Fruit fly (Drosophila melanogaster) whole organism, embryonic: ENCODE measurements around the gene Hsp70Ab.
A peak's percentile ranks its signal among the peaks of the same experiment; 100 is the strongest.

Experiments used
- ATbp ChIP-seq: fragments of 200-800 bp; sonication (Bioruptor generic); optimal IDR thresholded peaks from 2 replicates; lab custom pipeline; 2017; ENCODE audit warnings: missing biosample characterization, mild to moderate bottlenecking, missing genetic modification characterization, missing genetic modification reagents
- Antp ChIP-seq: fragments of 200-800 bp; sonication (Bioruptor generic); optimal IDR thresholded peaks from 3 replicates; lab custom pipeline; 2016; ENCODE audit warnings: missing biosample characterization, missing genetic modification characterization
- CG11247 ChIP-seq: fragments of 200-800 bp; sonication (Bioruptor generic); IDR thresholded peaks from 2 replicates; pipeline ENCODE4 v1.3.6; 2022; ENCODE audit warnings: missing biosample characterization, missing genetic modification characterization
- CG11696 ChIP-seq: fragments of 200-800 bp; sonication (Bioruptor generic); IDR thresholded peaks from 2 replicates; pipeline ENCODE4 v1.3.6; 2022; ENCODE audit warnings: missing biosample characterization, missing genetic modification characterization
- CG1233 ChIP-seq: fragments of 200-800 bp; sonication (Bioruptor generic); optimal IDR thresholded peaks from 4 replicates; lab custom pipeline; 2018; ENCODE audit warnings: missing biosample characterization, mild to moderate bottlenecking, missing genetic modification characterization
- CG12942 ChIP-seq: fragments of 200-800 bp; sonication (Bioruptor generic); optimal IDR thresholded peaks from 3 replicates; lab custom pipeline; 2016; ENCODE audit warnings: missing biosample characterization, missing genetic modification characterization
- CG13624 ChIP-seq: fragments of 200-800 bp; sonication (Bioruptor generic); optimal IDR thresholded peaks from 2 replicates; lab custom pipeline; 2016; ENCODE audit warnings: missing biosample characterization, missing genetic modification characterization
- CG1602 ChIP-seq: fragments of 200-800 bp; sonication (Bioruptor generic); optimal IDR thresholded peaks from 3 replicates; lab custom pipeline; 2016; ENCODE audit warnings: missing biosample characterization, missing genetic modification characterization
- CG1647 ChIP-seq: fragments of 200-800 bp; sonication (Bioruptor generic); optimal IDR thresholded peaks from 3 replicates; lab custom pipeline; 2016; ENCODE audit warnings: missing biosample characterization, missing genetic modification characterization
- CG17186 ChIP-seq: fragments of 200-800 bp; sonication (Bioruptor generic); optimal IDR thresholded peaks from 3 replicates; lab custom pipeline; 2017; ENCODE audit warnings: missing biosample characterization, missing genetic modification reagents, missing genetic modification characterization
- CG17829 ChIP-seq: fragments of 200-800 bp; optimal IDR thresholded peaks from 2 replicates; lab custom pipeline; 2019; ENCODE audit warnings: missing biosample characterization, mild to moderate bottlenecking, missing genetic modification characterization, moderate library complexity
- CG18599 ChIP-seq: fragments of 200-800 bp; sonication (Bioruptor generic); optimal IDR thresholded peaks from 3 replicates; lab custom pipeline; 2017; ENCODE audit warnings: missing biosample characterization, missing genetic modification characterization, mild to moderate bottlenecking, moderate library complexity, missing genetic modification reagents
- CG31441 ChIP-seq: fragments of 200-800 bp; sonication (Bioruptor generic); IDR thresholded peaks from 2 replicates; pipeline ENCODE4 v1.3.6; 2022; ENCODE audit warnings: missing biosample characterization, missing genetic modification characterization
- CG32772 ChIP-seq: fragments of 200-800 bp; sonication (Bioruptor generic); IDR thresholded peaks from 2 replicates; pipeline ENCODE4 v1.3.6; 2022; ENCODE audit warnings: missing biosample characterization, missing genetic modification characterization
- CG3281 ChIP-seq: fragments of 200-800 bp; sonication (Bioruptor generic); optimal IDR thresholded peaks from 3 replicates; lab custom pipeline; 2017; ENCODE audit warnings: missing biosample characterization, mild to moderate bottlenecking, missing genetic modification characterization
- CG6175 ChIP-seq: fragments of 200-800 bp; sonication (Bioruptor generic); IDR thresholded peaks from 3 replicates; pipeline ENCODE4 v1.3.6; 2022; ENCODE audit warnings: missing biosample characterization, missing genetic modification characterization
- CG7839 ChIP-seq: fragments of 200-800 bp; sonication (Bioruptor generic); optimal IDR thresholded peaks from 3 replicates; lab custom pipeline; 2018; ENCODE audit warnings: missing biosample characterization, mild to moderate bottlenecking, missing genetic modification characterization, moderate library complexity
- CG9817 ChIP-seq: fragments of 200-800 bp; sonication (Bioruptor generic); optimal IDR thresholded peaks from 2 replicates; lab custom pipeline; 2018; ENCODE audit warnings: missing biosample characterization, mild to moderate bottlenecking, missing genetic modification characterization, moderate library complexity
- CkIIα-i1 ChIP-seq: fragments of 200-800 bp; sonication (Bioruptor generic); IDR thresholded peaks from 2 replicates; pipeline ENCODE4 v1.3.6; 2022; ENCODE audit warnings: missing biosample characterization, missing genetic modification characterization
- E2f2 ChIP-seq: fragments of 200-800 bp; sonication (Bioruptor generic); IDR thresholded peaks from 2 replicates; pipeline ENCODE4 v1.3.6; 2022; ENCODE audit warnings: missing biosample characterization, missing genetic modification characterization
- HLH54F ChIP-seq: fragments of 200-800 bp; sonication (Bioruptor generic); optimal IDR thresholded peaks from 3 replicates; lab custom pipeline; 2016; ENCODE audit warnings: missing biosample characterization, missing genetic modification characterization
- Hr78 ChIP-seq, 2 experiments: fragments of 200-800 bp in 1 of 2; fragments of >200 bp in 1 of 2; sonication (Bioruptor generic) in 1 of 2; optimal IDR thresholded peaks; 2 replicates each; lab custom pipeline; 2017 to 2019; ENCODE audit warnings: missing biosample characterization in 2 of 2, missing genetic modification characterization in 2 of 2, mild to moderate bottlenecking in 1 of 2, moderate library complexity in 1 of 2
- Meics ChIP-seq: fragments of 200-800 bp; sonication (Bioruptor generic); optimal IDR thresholded peaks from 2 replicates; lab custom pipeline; 2017; ENCODE audit warnings: missing biosample characterization, mild to moderate bottlenecking, missing genetic modification characterization
- Myb ChIP-seq: fragments of 200-800 bp; sonication (Bioruptor generic); optimal IDR thresholded peaks from 2 replicates; lab custom pipeline; 2016; ENCODE audit warnings: missing biosample characterization, missing genetic modification characterization
- NC2β ChIP-seq: fragments of 200-800 bp; sonication (Bioruptor generic); optimal IDR thresholded peaks from 2 replicates; lab custom pipeline; 2016; ENCODE audit warnings: missing biosample characterization, missing genetic modification characterization
- Oli ChIP-seq: fragments of 200-800 bp; sonication (Bioruptor generic); optimal IDR thresholded peaks from 2 replicates; lab custom pipeline; 2018; ENCODE audit warnings: missing biosample characterization, mild to moderate bottlenecking, missing genetic modification characterization, moderate library complexity
- crol ChIP-seq: fragments of 200-800 bp; sonication (Bioruptor generic); IDR thresholded peaks from 2 replicates; pipeline ENCODE4 v1.3.6; 2022; ENCODE audit warnings: missing biosample characterization, missing genetic modification characterization
- dimm ChIP-seq: fragments of 200-800 bp; sonication (Bioruptor generic); IDR thresholded peaks from 2 replicates; pipeline ENCODE4 v1.3.6; 2022; ENCODE audit warnings: missing biosample characterization, missing genetic modification characterization
- dpn ChIP-seq, 2 experiments: fragments of 200-800 bp; sonication (Bioruptor generic); optimal IDR thresholded peaks; 3 replicates each; lab custom pipeline; 2016; ENCODE audit warnings: missing biosample characterization in 2 of 2, missing genetic modification characterization in 2 of 2
- dysf ChIP-seq: fragments of 200-800 bp; sonication (Bioruptor generic); IDR thresholded peaks from 3 replicates; pipeline ENCODE4 v1.3.6; 2022; ENCODE audit warnings: missing biosample characterization, missing genetic modification characterization
- ems ChIP-seq: fragments of 200-800 bp; sonication (Bioruptor generic); optimal IDR thresholded peaks from 3 replicates; lab custom pipeline; 2016; ENCODE audit warnings: missing biosample characterization, missing genetic modification characterization
- fd64A ChIP-seq: fragments of 200-800 bp; sonication (Bioruptor generic); optimal IDR thresholded peaks from 3 replicates; lab custom pipeline; 2018; ENCODE audit warnings: missing biosample characterization, mild to moderate bottlenecking, missing genetic modification characterization
- ham ChIP-seq: fragments of 200-800 bp; sonication (Bioruptor generic); IDR thresholded peaks from 2 replicates; pipeline ENCODE4 v1.3.6; 2022; ENCODE audit warnings: missing biosample characterization, missing genetic modification characterization
- kni ChIP-seq: fragments of 200-800 bp; sonication (Bioruptor generic); optimal IDR thresholded peaks from 3 replicates; lab custom pipeline; 2017; ENCODE audit warnings: mild to moderate bottlenecking, missing biosample characterization, missing genetic modification reagents, missing genetic modification characterization
- knrl ChIP-seq: fragments of 200-800 bp; sonication (Bioruptor generic); IDR thresholded peaks from 3 replicates; pipeline ENCODE4 v1.3.6; 2022; ENCODE audit warnings: missing biosample characterization, missing genetic modification characterization; ENCODE audit not compliant: partially characterized antibody
- luna ChIP-seq: fragments of 200-800 bp; sonication (Bioruptor generic); optimal IDR thresholded peaks from 2 replicates; lab custom pipeline; 2016; ENCODE audit warnings: missing biosample characterization, missing genetic modification characterization
- nerfin-1 ChIP-seq: fragments of 200-800 bp; sonication (Bioruptor generic); optimal IDR thresholded peaks from 3 replicates; lab custom pipeline; 2019; ENCODE audit warnings: missing biosample characterization, mild to moderate bottlenecking, missing genetic modification characterization, moderate library complexity
- p53 ChIP-seq: fragments of 200-800 bp; sonication (Bioruptor generic); optimal IDR thresholded peaks from 2 replicates; lab custom pipeline; 2016; ENCODE audit warnings: missing biosample characterization, missing genetic modification characterization
- pb ChIP-seq: fragments of 200-800 bp; sonication (Bioruptor generic); optimal IDR thresholded peaks from 3 replicates; lab custom pipeline; 2016; ENCODE audit warnings: missing biosample characterization, missing genetic modification characterization
- peb ChIP-seq: fragments of 200-800 bp; sonication (Bioruptor generic); IDR thresholded peaks from 2 replicates; pipeline ENCODE4 v1.3.6; 2022; ENCODE audit warnings: missing biosample characterization, missing genetic modification characterization
- pho ChIP-seq: fragments of 200-800 bp; sonication (Bioruptor generic); optimal IDR thresholded peaks from 2 replicates; lab custom pipeline; 2016; ENCODE audit warnings: missing biosample characterization, missing genetic modification characterization
- sens ChIP-seq: fragments of 200-800 bp; sonication (Bioruptor generic); peaks from one replicate; lab custom pipeline; 2016; ENCODE audit warnings: missing biosample characterization, missing genetic modification characterization
- shn ChIP-seq: fragments of 200-800 bp; sonication (Bioruptor generic); optimal IDR thresholded peaks from 3 replicates; lab custom pipeline; 2016; ENCODE audit warnings: missing biosample characterization, missing genetic modification characterization
- sisA ChIP-seq: fragments of 200-800 bp; sonication (Bioruptor generic); IDR thresholded peaks from 2 replicates; pipeline ENCODE4 v1.3.6; 2022; ENCODE audit warnings: missing biosample characterization, missing genetic modification characterization
- slbo ChIP-seq: fragments of 200-800 bp; sonication (Bioruptor generic); IDR thresholded peaks from 2 replicates; pipeline ENCODE4 v1.3.6; 2022; ENCODE audit warnings: missing biosample characterization, missing genetic modification characterization
- slp2 ChIP-seq: fragments of 200-800 bp; sonication (Bioruptor generic); optimal IDR thresholded peaks from 2 replicates; lab custom pipeline; 2016; ENCODE audit warnings: missing biosample characterization, missing genetic modification characterization
- so ChIP-seq: fragments of 200-800 bp; sonication (Bioruptor generic); IDR thresholded peaks from 3 replicates; pipeline ENCODE4 v1.3.6; 2022; ENCODE audit warnings: missing biosample characterization, missing genetic modification characterization
- stwl ChIP-seq: fragments of 200-800 bp; sonication (Bioruptor generic); optimal IDR thresholded peaks from 3 replicates; lab custom pipeline; 2018; ENCODE audit warnings: missing biosample characterization, mild to moderate bottlenecking, missing genetic modification characterization, moderate library complexity
- tap ChIP-seq: fragments of 200-800 bp; optimal IDR thresholded peaks from 3 replicates; lab custom pipeline; 2019; ENCODE audit warnings: missing biosample characterization, mild to moderate bottlenecking, missing genetic modification characterization, moderate library complexity
- tx ChIP-seq: fragments of 200-800 bp; sonication (Bioruptor generic); optimal IDR thresholded peaks from 2 replicates; lab custom pipeline; 2016; ENCODE audit warnings: missing biosample characterization, missing genetic modification characterization
- usp ChIP-seq: fragments of >200 bp; optimal IDR thresholded peaks from 2 replicates; lab custom pipeline; 2017; ENCODE audit warnings: missing biosample characterization, missing genetic modification characterization

Hsp70Ab gene

dm6 chr3R:11947079-11947869 lies 11.1 kb upstream of the Hsp70Ab start (continued):
- TF ChIP-seq CG31441 (no peak), ham (GFP tag; lab: Robert Waterston, UW) (no peak), E2f2 (peak; percentile 7; the same call in 1 of the 2 replicates), Myb (GFP tag; lab: Kevin White, UChicago) (no peak), slp2 (no peak), sisA (peak; percentile 43), dysf (GFP tag; lab: Robert Waterston, UW) (peak; percentile 72), CG13624 (GFP tag; lab: Kevin White, UChicago) (no peak), CkIIα-i1 (GFP tag; lab: Robert Waterston, UW) (no peak), dpn (GFP tag; optimal IDR thresholded peaks at IDR 0.05; lab: Kevin White, UChicago) (peak in 1 of 2 experiments; percentile 29), so (GFP tag; lab: Robert Waterston, UW) (no peak), slbo (GFP tag; lab: Robert Waterston, UW) (peak; percentile 59), sens (GFP tag; lab: Kevin White, UChicago) (peak; percentile 57), CG18599 (GFP tag; lab: Kevin White, UChicago) (peak; percentile 34), tx (no peak), tap (tag; lab: Kevin White, UChicago) (no peak), CG9817 (tag; lab: Kevin White, UChicago) (peak; percentile 3), CG11696 (GFP tag; lab: Robert Waterston, UW) (no peak), CG12942 (GFP tag; lab: Kevin White, UChicago) (no peak), ATbp (no peak), NC2β (GFP tag; lab: Kevin White, UChicago) (no peak), usp (GFP tag; lab: Kevin White, UChicago) (no peak), stwl (tag; lab: Kevin White, UChicago) (no peak), CG11247 (GFP tag; lab: Robert Waterston, UW) (0 out of 2 replicates have a peak, but pooled peaks have one; percentile 18), shn (GFP tag; lab: Kevin White, UChicago) (no peak), peb (no peak), luna (GFP tag; lab: Kevin White, UChicago) (no peak), fd64A (no peak), CG17829 (no peak), knrl (no peak), CG1233 (GFP tag; lab: Kevin White, UChicago) (no peak), dimm (no peak), ems (GFP tag; lab: Kevin White, UChicago) (peak; percentile 25), CG1602 (GFP tag; lab: Kevin White, UChicago) (no peak), CG7839 (tag; lab: Kevin White, UChicago) (peak; percentile 34), crol (GFP tag; lab: Robert Waterston, UW) (peak; percentile 43), Meics (GFP tag; lab: Kevin White, UChicago) (no peak), CG1647 (no peak), kni (peak; percentile 46), Oli (tag; lab: Kevin White, UChicago) (peak; percentile 18), CG3281 (peak; percentile 38), CG17186 (GFP tag; lab: Kevin White, UChicago) (no peak), pb (no peak), CG32772 (GFP tag; lab: Robert Waterston, UW) (0 out of 2 replicates have a peak, but pooled peaks have one; percentile 13), Antp (GFP tag; lab: Kevin White, UChicago) (peak; percentile 23), Hr78 (GFP tag; optimal IDR thresholded peaks at IDR 0.05; lab: Kevin White, UChicago) (no peak), CG6175 (GFP tag; lab: Robert Waterston, UW) (no peak), pho (GFP tag; lab: Kevin White, UChicago) (no peak), p53 (no peak), nerfin-1 (tag; lab: Kevin White, UChicago) (no peak), HLH54F (no peak)
